Fruit fly (Drosophila melanogaster) whole organism, wandering third instar larva: Measurements from ENCODE around the gene Nepl16.

Experiments used
- CG32264 ChIP-seq: fragments of 200-800 bp; sonication (Bioruptor generic); optimal IDR thresholded peaks from 2 replicates; lab custom pipeline; 2016; ENCODE audit warnings: missing biosample characterization, missing genetic modification characterization
- Dif ChIP-seq: fragments of 200-275, 200-300 bp; sonication (Bioruptor generic); optimal IDR thresholded peaks from 2 replicates; lab custom pipeline; 2018; ENCODE audit warnings: missing biosample characterization, missing genetic modification characterization; ENCODE audit not compliant: partially characterized antibody
- Hr78 ChIP-seq: fragments of >200 bp; optimal IDR thresholded peaks from 2 replicates; lab custom pipeline; 2017; ENCODE audit warnings: missing biosample characterization, missing genetic modification characterization
- Myc ChIP-seq: fragments of >200 bp; optimal IDR thresholded peaks from 2 replicates; lab custom pipeline; 2017
- OdsH ChIP-seq: fragments of 200-800 bp; sonication (Bioruptor generic); optimal IDR thresholded peaks from 2 replicates; lab custom pipeline; 2016; ENCODE audit warnings: missing biosample characterization, mild to moderate bottlenecking, missing genetic modification characterization
- Sp1 ChIP-seq: fragments of 200-800 bp; sonication (Bioruptor generic); optimal IDR thresholded peaks from 3 replicates; lab custom pipeline; 2019; ENCODE audit warnings: missing biosample characterization, mild to moderate bottlenecking, missing genetic modification characterization, moderate library complexity
- br ChIP-seq: fragments of 200-800 bp; sonication (Bioruptor generic); optimal IDR thresholded peaks from 2 replicates; lab custom pipeline; 2016; ENCODE audit warnings: missing biosample characterization, missing genetic modification characterization
- ey ChIP-seq: fragments of 200-800 bp; sonication (Bioruptor generic); optimal IDR thresholded peaks from 2 replicates; lab custom pipeline; 2016; ENCODE audit warnings: missing biosample characterization, missing genetic modification characterization
- fru ChIP-seq: fragments of 200-800 bp; sonication (Bioruptor generic); optimal IDR thresholded peaks from 3 replicates; lab custom pipeline; 2016; ENCODE audit warnings: missing biosample characterization, mild to moderate bottlenecking, missing genetic modification characterization
- h ChIP-seq: fragments of 200-800 bp; sonication (Bioruptor generic); optimal IDR thresholded peaks from 3 replicates; lab custom pipeline; 2016; ENCODE audit warnings: missing biosample characterization, mild to moderate bottlenecking, missing genetic modification characterization
- lola ChIP-seq: fragments of >200 bp; optimal IDR thresholded peaks from 2 replicates; lab custom pipeline; 2017; ENCODE audit warnings: missing biosample characterization, missing genetic modification characterization
- pan ChIP-seq: fragments of >200 bp; optimal IDR thresholded peaks from 2 replicates; lab custom pipeline; 2017
- sage ChIP-seq: fragments of 200-800 bp; sonication (Bioruptor generic); optimal IDR thresholded peaks from 2 replicates; lab custom pipeline; 2016; ENCODE audit warnings: missing biosample characterization, mild to moderate bottlenecking, missing genetic modification characterization
- usp ChIP-seq: fragments of >200 bp; optimal IDR thresholded peaks from 2 replicates; lab custom pipeline; 2017; ENCODE audit warnings: missing biosample characterization, missing genetic modification characterization

- no peak for TF ChIP-seq sage (GFP tag; lab: Kevin White, UChicago)
- TF ChIP-seq OdsH: no peak
- TF ChIP-seq CG32264 (GFP tag; lab: Kevin White, UChicago): no peak
- no peak for TF ChIP-seq h (GFP tag; lab: Kevin White, UChicago)
- no peak for TF ChIP-seq br (GFP tag; lab: Kevin White, UChicago)
- no peak for TF ChIP-seq lola (GFP tag; lab: Kevin White, UChicago)
- TF ChIP-seq fru (GFP tag; lab: Kevin White, UChicago): no peak
- TF ChIP-seq ey: no peak
- no peak for TF ChIP-seq pan (lab: Kevin White, UChicago)
- TF ChIP-seq Sp1 (GFP tag; lab: Kevin White, UChicago): no peak
- peak; percentile 40 for TF ChIP-seq Dif (GFP tag; lab: Kevin White, UChicago)
- no peak for TF ChIP-seq Hr78 (GFP tag; lab: Kevin White, UChicago)
- TF ChIP-seq Myc: no peak
- TF ChIP-seq usp (GFP tag; lab: Kevin White, UChicago): no peak
These were observed 31.9 kb downstream of the Nepl16 start for dm6 chr3R:25080446-25080845.
